Fruit fly (Drosophila melanogaster) whole organism, embryonic: ENCODE results near the gene CG45081.

Experiments
- Bdp1 ChIP-seq: fragments of 200-800 bp; sonication (Bioruptor generic); optimal IDR thresholded peaks from 3 replicates; lab custom pipeline; 2016; ENCODE audit warnings: missing biosample characterization, missing genetic modification characterization
- CG11695 ChIP-seq: fragments of 200-800 bp; sonication (Bioruptor generic); IDR thresholded peaks from 3 replicates; pipeline ENCODE4 v1.3.6; 2022; ENCODE audit warnings: missing biosample characterization, missing genetic modification characterization
- CG11696 ChIP-seq: fragments of 200-800 bp; sonication (Bioruptor generic); IDR thresholded peaks from 2 replicates; pipeline ENCODE4 v1.3.6; 2022; ENCODE audit warnings: missing biosample characterization, missing genetic modification characterization
- CG12104 ChIP-seq: fragments of 200-800 bp; sonication (Bioruptor generic); optimal IDR thresholded peaks from 3 replicates; lab custom pipeline; 2016; ENCODE audit warnings: missing biosample characterization, missing genetic modification characterization
- CG14965 ChIP-seq: fragments of 200-800 bp; sonication (Bioruptor generic); optimal IDR thresholded peaks from 2 replicates; lab custom pipeline; 2016; ENCODE audit warnings: missing biosample characterization, missing genetic modification characterization, borderline replicate concordance
- CG15601 ChIP-seq: fragments of 200-800 bp; sonication (Bioruptor generic); optimal IDR thresholded peaks from 3 replicates; lab custom pipeline; 2019; ENCODE audit warnings: missing biosample characterization, mild to moderate bottlenecking, missing genetic modification characterization, moderate library complexity
- CG17186 ChIP-seq: fragments of 200-800 bp; sonication (Bioruptor generic); optimal IDR thresholded peaks from 3 replicates; lab custom pipeline; 2017; ENCODE audit warnings: missing biosample characterization, missing genetic modification reagents, missing genetic modification characterization
- CG2199 ChIP-seq: fragments of 200-800 bp; sonication (Bioruptor generic); IDR thresholded peaks from 3 replicates; pipeline ENCODE4 v1.3.6; 2022; ENCODE audit warnings: missing biosample characterization, missing genetic modification characterization
- CG2875 ChIP-seq: fragments of 200-800 bp; sonication (Bioruptor generic); optimal IDR thresholded peaks from 2 replicates; lab custom pipeline; 2017; ENCODE audit warnings: missing biosample characterization, mild to moderate bottlenecking, missing genetic modification characterization, missing genetic modification reagents
- CG31388 ChIP-seq: fragments of 200-800 bp; sonication (Bioruptor generic); optimal IDR thresholded peaks from 2 replicates; lab custom pipeline; 2016; ENCODE audit warnings: missing biosample characterization, missing genetic modification characterization
- CG3847 ChIP-seq: fragments of 200-800 bp; sonication (Bioruptor generic); IDR thresholded peaks from 2 replicates; pipeline ENCODE4 v1.3.6; 2022; ENCODE audit warnings: missing biosample characterization, missing genetic modification characterization
- CG5953 ChIP-seq: fragments of 200-800 bp; sonication (Bioruptor generic); IDR thresholded peaks from 2 replicates; pipeline ENCODE4 v1.3.6; 2022; ENCODE audit warnings: missing biosample characterization, missing genetic modification characterization
- CG6791 ChIP-seq: fragments of 200-800 bp; sonication (Bioruptor generic); IDR thresholded peaks from 3 replicates; pipeline ENCODE4 v1.3.6; 2022; ENCODE audit warnings: missing biosample characterization, missing genetic modification characterization; ENCODE audit not compliant: partially characterized antibody
- CG7357 ChIP-seq: fragments of 200-800 bp; sonication (Bioruptor generic); IDR thresholded peaks from 3 replicates; pipeline ENCODE4 v1.3.6; 2022; ENCODE audit warnings: missing biosample characterization, missing genetic modification characterization
- CG8359 ChIP-seq: fragments of 200-800 bp; sonication (Bioruptor generic); optimal IDR thresholded peaks from 2 replicates; lab custom pipeline; 2017; ENCODE audit warnings: missing biosample characterization, mild to moderate bottlenecking, missing genetic modification characterization, borderline replicate concordance
- CG8388 ChIP-seq: fragments of 200-800 bp; sonication (Bioruptor generic); optimal IDR thresholded peaks from 2 replicates; lab custom pipeline; 2019; ENCODE audit warnings: missing biosample characterization, mild to moderate bottlenecking, missing genetic modification characterization, moderate library complexity
- Dref ChIP-seq: fragments of 200-800 bp; sonication (Bioruptor generic); IDR thresholded peaks from 2 replicates; pipeline ENCODE4 v1.3.6; 2022; ENCODE audit warnings: missing biosample characterization, missing genetic modification characterization
- Drgx ChIP-seq: fragments of 200-800 bp; sonication (Bioruptor generic); IDR thresholded peaks from 2 replicates; pipeline ENCODE4 v1.3.6; 2022; ENCODE audit warnings: missing biosample characterization, missing genetic modification characterization
- ERR ChIP-seq: fragments of 200-800 bp; sonication (Bioruptor generic); optimal IDR thresholded peaks from 2 replicates; lab custom pipeline; 2016; ENCODE audit warnings: missing biosample characterization, missing genetic modification characterization
- Ets97D ChIP-seq: fragments of 200-800 bp; sonication (Bioruptor generic); optimal IDR thresholded peaks from 3 replicates; lab custom pipeline; 2016; ENCODE audit warnings: missing biosample characterization, missing genetic modification characterization
- Gsc ChIP-seq: fragments of 200-800 bp; sonication (Bioruptor generic); IDR thresholded peaks from 2 replicates; pipeline ENCODE4 v1.3.6; 2022; ENCODE audit warnings: missing biosample characterization, missing genetic modification characterization
- Hmr ChIP-seq: fragments of 200-800 bp; sonication (Bioruptor generic); optimal IDR thresholded peaks from 3 replicates; lab custom pipeline; 2017; ENCODE audit warnings: mild to moderate bottlenecking, missing biosample characterization, missing genetic modification reagents, missing genetic modification characterization
- Hmx ChIP-seq: fragments of 200-800 bp; sonication (Bioruptor generic); optimal IDR thresholded peaks from 2 replicates; lab custom pipeline; 2016; ENCODE audit warnings: missing biosample characterization, missing genetic modification characterization
- Jarid2 ChIP-seq: fragments of 200-800 bp; sonication (Bioruptor generic); optimal IDR thresholded peaks from 3 replicates; lab custom pipeline; 2017; ENCODE audit warnings: mild to moderate bottlenecking, missing biosample characterization, missing genetic modification reagents, missing genetic modification characterization
- Nf-YB ChIP-seq: fragments of 200-800 bp; sonication (Bioruptor generic); optimal IDR thresholded peaks from 3 replicates; lab custom pipeline; 2019; ENCODE audit warnings: missing biosample characterization, mild to moderate bottlenecking, missing genetic modification characterization, moderate library complexity
- Pdp1 ChIP-seq, 2 experiments: fragments of 200-800 bp; sonication (Bioruptor generic); optimal IDR thresholded peaks; 3 replicates each; lab custom pipeline; 2016; ENCODE audit warnings: missing biosample characterization in 2 of 2, missing genetic modification characterization in 2 of 2, mild to moderate bottlenecking in 1 of 2, moderate library complexity in 1 of 2
- Rfx ChIP-seq: fragments of 200-800 bp; sonication (Bioruptor generic); IDR thresholded peaks from 2 replicates; pipeline ENCODE4 v1.3.6; 2022; ENCODE audit warnings: missing biosample characterization, missing genetic modification characterization
- Sox102F ChIP-seq: fragments of 200-800 bp; sonication (Bioruptor generic); optimal IDR thresholded peaks from 2 replicates; lab custom pipeline; 2018; ENCODE audit warnings: missing biosample characterization, mild to moderate bottlenecking, missing genetic modification characterization, moderate library complexity
- Sry-δ ChIP-seq: fragments of 200-800 bp; sonication (Bioruptor generic); optimal IDR thresholded peaks from 2 replicates; lab custom pipeline; 2016; ENCODE audit warnings: missing biosample characterization, missing genetic modification characterization
- TFAM ChIP-seq: fragments of 200-800 bp; sonication (Bioruptor generic); optimal IDR thresholded peaks from 2 replicates; lab custom pipeline; 2017; ENCODE audit warnings: missing biosample characterization, missing genetic modification characterization, inconsistent platforms
- Xrp1 ChIP-seq: fragments of 200-800 bp; sonication (Bioruptor generic); IDR thresholded peaks from 2 replicates; pipeline ENCODE4 v1.3.6; 2022; ENCODE audit warnings: missing biosample characterization, missing genetic modification characterization
- abd-A ChIP-seq: fragments of 200-800 bp; sonication (Bioruptor generic); optimal IDR thresholded peaks from 3 replicates; lab custom pipeline; 2019; ENCODE audit warnings: missing biosample characterization, mild to moderate bottlenecking, missing genetic modification characterization, moderate library complexity
- bbx ChIP-seq: fragments of 200-800 bp; sonication (Bioruptor generic); IDR thresholded peaks from 2 replicates; pipeline ENCODE4 v1.3.6; 2022; ENCODE audit warnings: missing biosample characterization, missing genetic modification characterization; ENCODE audit not compliant: partially characterized antibody
- bcd ChIP-seq: fragments of 200-800 bp; sonication (Bioruptor generic); optimal IDR thresholded peaks from 2 replicates; lab custom pipeline; 2017; ENCODE audit warnings: missing biosample characterization, mild to moderate bottlenecking, missing genetic modification characterization
- dpn ChIP-seq, 2 experiments: fragments of 200-800 bp; sonication (Bioruptor generic); optimal IDR thresholded peaks; 3 replicates each; lab custom pipeline; 2016; ENCODE audit warnings: missing biosample characterization in 2 of 2, missing genetic modification characterization in 2 of 2
- eyg ChIP-seq: fragments of 200-800 bp; sonication (Bioruptor generic); optimal IDR thresholded peaks from 3 replicates; lab custom pipeline; 2016; ENCODE audit warnings: missing biosample characterization, missing genetic modification characterization
- gcm2 ChIP-seq: fragments of 200-800 bp; sonication (Bioruptor generic); optimal IDR thresholded peaks from 2 replicates; lab custom pipeline; 2016; ENCODE audit warnings: missing biosample characterization, missing genetic modification characterization
- gfzf ChIP-seq: fragments of 200-800 bp; sonication (Bioruptor generic); optimal IDR thresholded peaks from 2 replicates; lab custom pipeline; 2016; ENCODE audit warnings: missing biosample characterization, mild to moderate bottlenecking, missing genetic modification characterization, moderate library complexity
- hbn ChIP-seq: fragments of 200-800 bp; sonication (Bioruptor generic); IDR thresholded peaks from 2 replicates; pipeline ENCODE4 v1.3.6; 2022; ENCODE audit warnings: missing biosample characterization, missing genetic modification characterization; ENCODE audit not compliant: partially characterized antibody
- kay ChIP-seq: fragments of 200-800 bp; sonication (Bioruptor generic); optimal IDR thresholded peaks from 2 replicates; lab custom pipeline; 2016; ENCODE audit warnings: missing biosample characterization, missing genetic modification characterization
- lov ChIP-seq, 2 experiments: fragments of 200-800 bp in 1 of 2; fragments of >200 bp in 1 of 2; sonication (Bioruptor generic) in 1 of 2; IDR thresholded peaks in 1 of 2; optimal IDR thresholded peaks in 1 of 2; 2 replicates in 1 of 2; 3 replicates in 1 of 2; pipeline versions ENCODE4 v1.3.6 to Lab custom; 2017 to 2022; ENCODE audit warnings: missing biosample characterization in 1 of 2, missing genetic modification characterization in 1 of 2
- pzg ChIP-seq: fragments of 200-800 bp; sonication (Bioruptor generic); optimal IDR thresholded peaks from 3 replicates; lab custom pipeline; 2018; ENCODE audit warnings: missing biosample characterization, mild to moderate bottlenecking, missing genetic modification characterization, moderate library complexity
- ranshi ChIP-seq: fragments of 200-800 bp; sonication (Bioruptor generic); IDR thresholded peaks from 2 replicates; pipeline ENCODE4 v1.3.6; 2022; ENCODE audit warnings: missing biosample characterization, missing genetic modification characterization
- repo ChIP-seq: fragments of 200-800 bp; sonication (Bioruptor generic); optimal IDR thresholded peaks from 2 replicates; lab custom pipeline; 2016; ENCODE audit warnings: missing biosample characterization, missing genetic modification characterization
- rib ChIP-seq: fragments of 200-800 bp; sonication (Bioruptor generic); IDR thresholded peaks from 2 replicates; pipeline ENCODE4 v1.3.6; 2022; ENCODE audit warnings: missing biosample characterization, missing genetic modification characterization
- scrt ChIP-seq: fragments of 200-800 bp; sonication (Bioruptor generic); optimal IDR thresholded peaks from 2 replicates; lab custom pipeline; 2018; ENCODE audit warnings: missing biosample characterization, mild to moderate bottlenecking, missing genetic modification characterization, moderate library complexity
- seq ChIP-seq: fragments of 200-800 bp; sonication (Bioruptor generic); IDR thresholded peaks from 2 replicates; pipeline ENCODE4 v1.3.6; 2022; ENCODE audit warnings: missing biosample characterization, missing genetic modification characterization
- zf30C ChIP-seq: fragments of 200-800 bp; sonication (Bioruptor generic); optimal IDR thresholded peaks from 3 replicates; lab custom pipeline; 2018; ENCODE audit warnings: missing biosample characterization, mild to moderate bottlenecking, missing genetic modification characterization

Gene CG45081

dm6 chr3L:19294613-19295299 lies 28.9 kb downstream of the CG45081 start (continued):
- TF ChIP-seq abd-A (tag; lab: Kevin White, UChicago), result no peak
- no peak for TF ChIP-seq CG8388 (GFP tag; lab: Kevin White, UChicago)
- TF ChIP-seq repo (GFP tag; lab: Kevin White, UChicago), result no peak
- peak; percentile 80 for TF ChIP-seq kay (GFP tag; lab: Kevin White, UChicago)
- no peak for TF ChIP-seq dpn (GFP tag; optimal IDR thresholded peaks at IDR 0.05; lab: Kevin White, UChicago)
- TF ChIP-seq hbn (GFP tag; lab: Robert Waterston, UW), result no peak
- TF ChIP-seq gcm2 (GFP tag; lab: Kevin White, UChicago), result no peak
- TF ChIP-seq Jarid2 (GFP tag; lab: Kevin White, UChicago), result peak; percentile 69
- no peak for TF ChIP-seq CG15601 (tag; lab: Kevin White, UChicago)
- TF ChIP-seq gfzf, result peak; percentile 0
- no peak for TF ChIP-seq CG5953 (GFP tag; lab: Robert Waterston, UW)
- TF ChIP-seq Rfx (GFP tag; lab: Robert Waterston, UW), result no peak
- TF ChIP-seq Bdp1 (GFP tag; lab: Kevin White, UChicago), result peak; percentile 36
- TF ChIP-seq rib (GFP tag; lab: Robert Waterston, UW), result peak; percentile 18; the same call in 1 of the 2 replicates
- no peak for TF ChIP-seq CG7357 (GFP tag; lab: Robert Waterston, UW)
- TF ChIP-seq Gsc (GFP tag; lab: Robert Waterston, UW), result no peak
- TF ChIP-seq ranshi, result no peak
- 0 out of 2 replicates have a peak, but pooled peaks have one; percentile 36 for TF ChIP-seq Drgx (GFP tag; lab: Robert Waterston, UW)
- peak; percentile 65 for TF ChIP-seq pzg (GFP tag; lab: Kevin White, UChicago)
- TF ChIP-seq Xrp1 (GFP tag; lab: Robert Waterston, UW), result peak; percentile 1; the same call in 1 of the 2 replicates
- no peak for TF ChIP-seq CG11696 (GFP tag; lab: Robert Waterston, UW)
- TF ChIP-seq Sry-δ (GFP tag; lab: Kevin White, UChicago), result peak; percentile 88
- 0 out of 3 replicates have a peak, but pooled peaks have one; percentile 8 for TF ChIP-seq CG11695
- peak; percentile 20 for TF ChIP-seq zf30C
- no peak for TF ChIP-seq CG31388 (GFP tag; lab: Kevin White, UChicago)
- TF ChIP-seq bbx, result no peak
- peak; percentile 1 for TF ChIP-seq CG2875 (GFP tag; lab: Kevin White, UChicago)
- TF ChIP-seq ERR, result no peak
- peak; percentile 89 for TF ChIP-seq CG2199 (GFP tag; lab: Robert Waterston, UW)
- no peak for TF ChIP-seq CG14965 (GFP tag; lab: Kevin White, UChicago)
- no peak for TF ChIP-seq Sox102F
- TF ChIP-seq bcd (GFP tag; lab: Kevin White, UChicago), result no peak
- no peak for TF ChIP-seq Nf-YB (GFP tag; lab: Kevin White, UChicago)
- TF ChIP-seq CG3847 (GFP tag; lab: Robert Waterston, UW), result peak; percentile 4; the same call in 1 of the 2 replicates
- 0 out of 2 replicates have a peak, but pooled peaks have one; percentile 50 for TF ChIP-seq seq (GFP tag; lab: Robert Waterston, UW)
- no peak for TF ChIP-seq eyg (GFP tag; lab: Kevin White, UChicago)
- TF ChIP-seq Ets97D (GFP tag; lab: Kevin White, UChicago), result peak; percentile 78
- peak; percentile 56 for TF ChIP-seq CG17186 (GFP tag; lab: Kevin White, UChicago)
- TF ChIP-seq CG12104 (GFP tag; lab: Kevin White, UChicago), result no peak
- TF ChIP-seq scrt (GFP tag; lab: Kevin White, UChicago), result peak; percentile 17
- no peak for TF ChIP-seq CG8359 (GFP tag; lab: Kevin White, UChicago)
- TF ChIP-seq TFAM (GFP tag; lab: Kevin White, UChicago), result no peak
- no peak for TF ChIP-seq CG6791 (GFP tag; lab: Robert Waterston, UW)
- TF ChIP-seq lov (optimal IDR thresholded peaks at IDR 0.05; lab: Kevin White, UChicago), result no peak
- TF ChIP-seq lov (GFP tag; IDR thresholded peaks at IDR 0.05; lab: Robert Waterston, UW), result 0 out of 3 replicates have a peak, but pooled peaks have one; percentile 39
- TF ChIP-seq Dref (GFP tag; lab: Robert Waterston, UW), result peak; percentile 57; the same call in 1 of the 2 replicates
- TF ChIP-seq Hmr (GFP tag; lab: Kevin White, UChicago), result peak; percentile 1
- TF ChIP-seq Pdp1 (GFP tag; optimal IDR thresholded peaks at IDR 0.05; lab: Kevin White, UChicago), result no peak
- no peak for TF ChIP-seq Hmx (GFP tag; lab: Kevin White, UChicago)
